Comparison of ENCODE assay signal across 4 worm cellular contexts in genomic region chrV:12197748-12198147, ce11.
TF ChIP-seq lines count a peak whose summit lies in the region.

No protein-coding gene starts in this region.

TF ChIP-seq in whole organism, L2 larva, 48 proteins besides CTCF, POLR2A, EP300 and RAD21:
- no peak for TF ChIP-seq nhr-129 (tag; optimal IDR thresholded peaks at IDR 0.05; lab: Kevin White, UChicago)
- 0 out of 2 replicates have a peak, but pooled peaks have one; percentile 44 for TF ChIP-seq ztf-1 (GFP tag; conservative IDR thresholded peaks at IDR 0.05; lab: Robert Waterston, UW)

TF ChIP-seq in whole organism, L4 larva, 104 proteins besides CTCF, POLR2A, EP300 and RAD21:
- TF ChIP-seq duxl-1 (tag; optimal IDR thresholded peaks at IDR 0.05; lab: Kevin White, UChicago; ENCODE audit: poor library complexity), result no peak
- TF ChIP-seq unc-62 (GFP tag; optimal IDR thresholded peaks at IDR 0.05 in 1 of 2; lab: Kevin White, UChicago), result peak in 1 of 2 experiments; percentile 61
- no peak for TF ChIP-seq unc-62 (tag; optimal IDR thresholded peaks at IDR 0.05; lab: Kevin White, UChicago)
- 0 out of 2 replicates have a peak, but pooled peaks have one; percentile 11 for TF ChIP-seq dmd-8 (GFP tag; IDR thresholded peaks at IDR 0.05; lab: Robert Waterston, UW)
- peak; percentile 25 for TF ChIP-seq aha-1 (tag; lab: Kevin White, UChicago)
- no peak for TF ChIP-seq ztf-11 (tag; optimal IDR thresholded peaks at IDR 0.05; lab: Kevin White, UChicago)
- no peak for TF ChIP-seq mes-2 (tag; optimal IDR thresholded peaks at IDR 0.05; lab: Kevin White, UChicago; ENCODE audit: poor library complexity, severe bottlenecking)
- peak; percentile 88 for TF ChIP-seq set-16 (GFP tag; IDR thresholded peaks at IDR 0.05; lab: Robert Waterston, UW)
- no peak for TF ChIP-seq unc-39 (tag; optimal IDR thresholded peaks at IDR 0.05; lab: Kevin White, UChicago)
- TF ChIP-seq daf-19 (GFP tag; conservative IDR thresholded peaks at IDR 0.05; lab: Robert Waterston, UW), result no peak

TF ChIP-seq in whole organism, late embryonic, 69 proteins besides CTCF, POLR2A, EP300 and RAD21:
- no peak for TF ChIP-seq C08G9.2 (tag; optimal IDR thresholded peaks at IDR 0.05; lab: Kevin White, UChicago)
- no peak for TF ChIP-seq ref-2 (tag; optimal IDR thresholded peaks at IDR 0.05; lab: Kevin White, UChicago)
- TF ChIP-seq ceh-48 (tag; optimal IDR thresholded peaks at IDR 0.05; lab: Kevin White, UChicago), result no peak
- peak; percentile 39 for TF ChIP-seq elt-4 (tag; optimal IDR thresholded peaks at IDR 0.05; lab: Kevin White, UChicago)
- no peak for TF ChIP-seq pag-3 (tag; optimal IDR thresholded peaks at IDR 0.05; lab: Kevin White, UChicago; ENCODE audit: borderline replicate concordance)
- TF ChIP-seq pha-2 (tag; optimal IDR thresholded peaks at IDR 0.05; lab: Kevin White, UChicago), result no peak
- no peak for TF ChIP-seq pqm-1 (tag; optimal IDR thresholded peaks at IDR 0.05; lab: Kevin White, UChicago)
TF ChIP-seq in whole organism, late embryonic: peak in this region for 1.

TF ChIP-seq in whole organism, young adult, 124 proteins besides CTCF, POLR2A, EP300 and RAD21:
- TF ChIP-seq zfh-2 (GFP tag; conservative IDR thresholded peaks at IDR 0.05; lab: Robert Waterston, UW), result peak; percentile 79
- TF ChIP-seq F39B2.1 (GFP tag; IDR thresholded peaks at IDR 0.05; lab: Robert Waterston, UW), result no peak
- TF ChIP-seq nfyb-1 (GFP tag; IDR thresholded peaks at IDR 0.05; lab: Robert Waterston, UW), result no peak
- peak; percentile 70; the same call in 1 of the 2 replicates for TF ChIP-seq egrh-3 (GFP tag; IDR thresholded peaks at IDR 0.05; lab: Robert Waterston, UW)
- TF ChIP-seq F33H1.4 (GFP tag; IDR thresholded peaks at IDR 0.05; lab: Robert Waterston, UW), result no peak
- TF ChIP-seq fkh-3 (tag; optimal IDR thresholded peaks at IDR 0.05; lab: Kevin White, UChicago), result no peak
- TF ChIP-seq hrde-1 (tag; optimal IDR thresholded peaks at IDR 0.05; lab: Kevin White, UChicago; ENCODE audit: borderline replicate concordance), result no peak
- no peak for TF ChIP-seq Y53G8AR.9 (GFP tag; conservative IDR thresholded peaks at IDR 0.05; lab: Robert Waterston, UW)
TF ChIP-seq in whole organism, young adult: peak in this region for 2.
